Worm (Caenorhabditis elegans) whole organism, L2 larva: ENCODE results near the gene Y49F6C.7.

ENCODE experiments used
- ama-1 ChIP-seq: fragments of 150-350 bp; optimal IDR thresholded peaks from 2 replicates; lab custom pipeline; 2018; ENCODE audit warnings: inconsistent platforms
- fos-1 ChIP-seq: fragments of 150-350 bp; optimal IDR thresholded peaks from 2 replicates; lab custom pipeline; 2014; ENCODE audit warnings: missing biosample characterization, missing genetic modification characterization
- nhr-12 ChIP-seq: fragments of 150-350 bp; optimal IDR thresholded peaks from 2 replicates; lab custom pipeline; 2014; ENCODE audit warnings: missing biosample characterization, missing genetic modification characterization
- nhr-237 ChIP-seq: fragments of 150-350 bp; optimal IDR thresholded peaks from 2 replicates; lab custom pipeline; 2014; ENCODE audit warnings: missing biosample characterization, missing genetic modification characterization
- skn-1 ChIP-seq: sonication (generic microtip); optimal IDR thresholded peaks from 2 replicates; lab custom pipeline; 2017; ENCODE audit warnings: missing biosample characterization, missing genetic modification characterization
- unc-62 ChIP-seq: fragments of 150-350 bp; optimal IDR thresholded peaks from 2 replicates; lab custom pipeline; 2014; ENCODE audit warnings: missing biosample characterization, missing genetic modification reagents, missing genetic modification characterization

DNA sequence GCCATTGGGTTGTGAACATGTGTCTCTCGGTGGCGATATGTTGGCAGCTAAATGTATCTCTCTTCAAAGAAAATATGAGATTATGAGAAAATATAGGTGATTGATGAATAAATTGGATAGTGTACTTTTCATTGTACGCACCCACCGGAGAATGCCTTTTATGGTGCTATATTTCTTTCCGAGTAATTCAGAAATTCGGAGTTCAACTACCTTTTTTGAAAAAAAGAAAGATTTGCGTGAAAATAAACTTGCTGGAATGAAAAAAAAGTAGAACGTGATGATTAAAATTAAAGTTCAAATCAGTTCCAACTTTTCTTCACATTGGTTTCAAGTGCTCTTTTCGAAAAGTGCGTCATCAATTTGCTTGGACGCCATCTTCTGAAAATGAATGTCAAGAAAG lies 35.5 kb upstream of the Y49F6C.7 start, which contains the start of gene nep-8:
- TF ChIP-seq ama-1 (lab: Kevin White, UChicago) = no peak
- no peak for TF ChIP-seq nhr-12
- TF ChIP-seq unc-62 (GFP tag; lab: Kevin White, UChicago) = no peak
- TF ChIP-seq fos-1 = no peak
- no peak for TF ChIP-seq nhr-237
- TF ChIP-seq skn-1 (tag; lab: Kevin White, UChicago) = no peak
